Fruit fly (Drosophila melanogaster): ENCODE measurements around the gene Delta.

- no peak for TF ChIP-seq Hr96 (GFP tag; optimal IDR thresholded peaks at IDR 0.05)
- TF ChIP-seq CG7101 (tag; optimal IDR thresholded peaks at IDR 0.05) = no peak
- TF ChIP-seq CG12768 (GFP tag; optimal IDR thresholded peaks at IDR 0.05) = no peak
- TF ChIP-seq toe (GFP tag; optimal IDR thresholded peaks at IDR 0.05) = no peak
- TF ChIP-seq cic (GFP tag; optimal IDR thresholded peaks at IDR 0.05) = no peak
- no peak for TF ChIP-seq Clk (GFP tag; optimal IDR thresholded peaks at IDR 0.05)
- no peak for TF ChIP-seq CG5204 (GFP tag; optimal IDR thresholded peaks at IDR 0.05)
- no peak for TF ChIP-seq pad (GFP tag; optimal IDR thresholded peaks at IDR 0.05)
- no peak for TF ChIP-seq CG1620 (GFP tag; optimal IDR thresholded peaks at IDR 0.05)
- TF ChIP-seq kay (GFP tag; ENCODE audit: borderline replicate concordance) = no peak
- TF ChIP-seq cnc (optimal IDR thresholded peaks at IDR 0.05) = no peak
Observed at dm6 chr3R:19370693-19371092, 44.7 kb upstream of the Delta start.

All from whole organism, adult.